Worm (Caenorhabditis elegans) whole organism, L3 larva: ENCODE results near the gene fbxc-36.
"Not testable (repeated sequence)": the region's sequence is repeated elsewhere in the genome, so short reads cannot be mapped to it uniquely, and the experiment has no call there.

Experiments
- R02D3.7 ChIP-seq: fragments of 150-350 bp; optimal IDR thresholded peaks from 2 replicates; lab custom pipeline; 2014; ENCODE audit warnings: missing biosample characterization, missing genetic modification characterization
- ZK546.5 ChIP-seq: sonication (generic microtip); optimal IDR thresholded peaks from 2 replicates; lab custom pipeline; 2017; ENCODE audit warnings: missing biosample characterization, missing genetic modification characterization
- ceh-28 ChIP-seq: fragments of 150-350 bp; optimal IDR thresholded peaks from 2 replicates; lab custom pipeline; 2014; ENCODE audit warnings: missing biosample characterization, missing genetic modification reagents, missing genetic modification characterization
- ceh-82 ChIP-seq: fragments of 150-350 bp; optimal IDR thresholded peaks from 2 replicates; lab custom pipeline; 2014; ENCODE audit warnings: missing biosample characterization, missing genetic modification characterization
- ceh-9 ChIP-seq: sonication (generic microtip); optimal IDR thresholded peaks from 2 replicates; lab custom pipeline; 2018; ENCODE audit warnings: missing biosample characterization, missing genetic modification characterization
- daf-12 ChIP-seq: fragments of 150-350 bp; optimal IDR thresholded peaks from 2 replicates; lab custom pipeline; 2014; ENCODE audit warnings: missing biosample characterization, missing genetic modification reagents, missing genetic modification characterization
- egl-27 ChIP-seq: sonication (generic microtip); optimal IDR thresholded peaks from 4 replicates; lab custom pipeline; 2017; ENCODE audit warnings: missing biosample characterization, missing genetic modification reagents, missing genetic modification characterization
- egl-5 ChIP-seq: fragments of 150-350 bp; optimal IDR thresholded peaks from 2 replicates; lab custom pipeline; 2017; ENCODE audit warnings: missing biosample characterization, missing genetic modification reagents, missing genetic modification characterization, inconsistent platforms
- elt-2 ChIP-seq: sonication (generic microtip); optimal IDR thresholded peaks from 2 replicates; lab custom pipeline; 2016; ENCODE audit warnings: missing genetic modification reagents, mild to moderate bottlenecking, missing genetic modification characterization, missing compliant biosample characterization
- elt-3 ChIP-seq, 3 experiments: fragments of 150-350 bp in 1 of 3; sonication (generic microtip) in 2 of 3; optimal IDR thresholded peaks; 2 replicates in 2 of 3; 4 replicates in 1 of 3; lab custom pipeline; 2014 to 2017; ENCODE audit warnings: missing biosample characterization in 3 of 3, missing genetic modification characterization in 3 of 3
- eor-1 ChIP-seq, 2 experiments: fragments of 150-350 bp; optimal IDR thresholded peaks; 2 replicates each; lab custom pipeline; 2014 to 2018; ENCODE audit warnings: missing biosample characterization in 2 of 2, missing genetic modification characterization in 2 of 2
- fkh-10 ChIP-seq: sonication (generic microtip); optimal IDR thresholded peaks from 2 replicates; lab custom pipeline; 2017; ENCODE audit warnings: missing biosample characterization, missing genetic modification reagents, missing genetic modification characterization
- hmg-11 ChIP-seq: sonication (generic microtip); optimal IDR thresholded peaks from 2 replicates; lab custom pipeline; 2016; ENCODE audit warnings: missing genetic modification characterization, missing compliant biosample characterization
- jun-1 ChIP-seq: fragments of 150-350 bp; optimal IDR thresholded peaks from 2 replicates; lab custom pipeline; 2014; ENCODE audit warnings: missing biosample characterization, missing genetic modification reagents, missing genetic modification characterization
- lin-15B ChIP-seq: fragments of 150-350 bp; optimal IDR thresholded peaks from 2 replicates; lab custom pipeline; 2014; ENCODE audit warnings: missing biosample characterization, missing genetic modification characterization
- lsy-12 ChIP-seq: sonication (generic microtip); optimal IDR thresholded peaks from 2 replicates; lab custom pipeline; 2016; ENCODE audit warnings: mild to moderate bottlenecking, missing genetic modification characterization, missing compliant biosample characterization
- nfya-1 ChIP-seq: sonication (generic microtip); optimal IDR thresholded peaks from 2 replicates; lab custom pipeline; 2017; ENCODE audit warnings: missing genetic modification characterization, mild to moderate bottlenecking, missing compliant biosample characterization, antibody characterized with exemption, moderate library complexity; ENCODE audit not compliant: insufficient read depth
- nhr-11 ChIP-seq: fragments of 150-350 bp; optimal IDR thresholded peaks from 2 replicates; lab custom pipeline; 2014; ENCODE audit warnings: missing biosample characterization, missing genetic modification characterization
- nhr-12 ChIP-seq: fragments of 150-350 bp; optimal IDR thresholded peaks from 2 replicates; lab custom pipeline; 2014; ENCODE audit warnings: missing biosample characterization, missing genetic modification characterization
- nhr-23 ChIP-seq: fragments of 150-350 bp; optimal IDR thresholded peaks from 2 replicates; lab custom pipeline; 2014; ENCODE audit warnings: missing biosample characterization, missing genetic modification reagents, missing genetic modification characterization
- nhr-237 ChIP-seq: fragments of 150-350 bp; optimal IDR thresholded peaks from 2 replicates; lab custom pipeline; 2014; ENCODE audit warnings: missing biosample characterization, missing genetic modification characterization
- nhr-43 ChIP-seq: sonication (generic microtip); optimal IDR thresholded peaks from 2 replicates; lab custom pipeline; 2016; ENCODE audit warnings: mild to moderate bottlenecking, missing genetic modification characterization, missing compliant biosample characterization; ENCODE audit not compliant: poor library complexity, severe bottlenecking
- nhr-67 ChIP-seq: fragments of 150-350 bp; optimal IDR thresholded peaks from 2 replicates; lab custom pipeline; 2014; ENCODE audit warnings: missing biosample characterization, missing genetic modification characterization
- nhr-76 ChIP-seq: fragments of 150-350 bp; sonication (generic microtip); optimal IDR thresholded peaks from 5 replicates; lab custom pipeline; 2014; ENCODE audit warnings: missing biosample characterization, missing genetic modification characterization
- pha-4 ChIP-seq: fragments of 150-350 bp; optimal IDR thresholded peaks from 2 replicates; lab custom pipeline; 2014; ENCODE audit warnings: missing biosample characterization, missing genetic modification reagents, missing genetic modification characterization
- pqm-1 ChIP-seq: fragments of 150-350 bp; optimal IDR thresholded peaks from 2 replicates; lab custom pipeline; 2017; ENCODE audit warnings: missing biosample characterization, missing genetic modification characterization, inconsistent platforms
- skn-1 ChIP-seq: fragments of 150-350 bp; optimal IDR thresholded peaks from 2 replicates; lab custom pipeline; 2014; ENCODE audit warnings: missing biosample characterization, missing genetic modification characterization
- snpc-4 ChIP-seq: fragments of 150-350 bp; optimal IDR thresholded peaks from 2 replicates; lab custom pipeline; 2014; ENCODE audit warnings: missing biosample characterization, missing genetic modification characterization
- tbx-2 ChIP-seq: sonication (generic microtip); optimal IDR thresholded peaks from 2 replicates; lab custom pipeline; 2016; ENCODE audit warnings: mild to moderate bottlenecking, missing genetic modification characterization, missing compliant biosample characterization
- unc-39 ChIP-seq: sonication (generic microtip); optimal IDR thresholded peaks from 4 replicates; lab custom pipeline; 2017; ENCODE audit warnings: missing biosample characterization, missing genetic modification characterization
- unc-62 ChIP-seq: fragments of 150-350 bp; sonication (generic microtip); optimal IDR thresholded peaks from 4 replicates; lab custom pipeline; 2014; ENCODE audit warnings: missing biosample characterization, missing genetic modification reagents, missing genetic modification characterization
- zag-1 ChIP-seq: fragments of 150-350 bp; optimal IDR thresholded peaks from 2 replicates; lab custom pipeline; 2014; ENCODE audit warnings: missing biosample characterization, missing genetic modification characterization
- ztf-4 ChIP-seq: fragments of 150-350 bp; optimal IDR thresholded peaks from 2 replicates; lab custom pipeline; 2014; ENCODE audit warnings: missing biosample characterization, missing genetic modification characterization

The fbxc-36 gene

DNA sequence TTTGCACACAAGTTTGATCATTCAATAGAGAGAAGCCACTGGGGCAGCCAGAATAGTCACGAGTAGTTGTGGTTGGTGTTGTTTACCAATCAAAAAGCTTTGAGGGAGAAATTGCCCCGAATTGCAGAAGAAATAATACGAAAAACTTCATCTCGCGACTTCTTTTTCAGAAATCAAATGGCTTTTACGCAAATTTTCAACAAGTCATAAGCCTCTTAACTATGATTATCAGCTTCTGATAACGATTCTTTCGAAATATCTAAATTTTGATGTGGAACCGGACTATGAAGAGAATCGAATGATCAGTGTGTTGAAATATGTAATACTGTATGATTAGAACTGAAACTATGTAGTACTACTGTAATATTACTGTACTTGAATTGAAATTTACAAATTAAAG is 20.5 kb upstream of the fbxc-36 start:
- TF ChIP-seq unc-39 (tag; lab: Kevin White, UChicago) (no peak), elt-2 (peak; percentile 52), tbx-2 (tag; lab: Kevin White, UChicago) (no peak)
- TF ChIP-seq, all 47 proteins: peak for 1

DNA sequence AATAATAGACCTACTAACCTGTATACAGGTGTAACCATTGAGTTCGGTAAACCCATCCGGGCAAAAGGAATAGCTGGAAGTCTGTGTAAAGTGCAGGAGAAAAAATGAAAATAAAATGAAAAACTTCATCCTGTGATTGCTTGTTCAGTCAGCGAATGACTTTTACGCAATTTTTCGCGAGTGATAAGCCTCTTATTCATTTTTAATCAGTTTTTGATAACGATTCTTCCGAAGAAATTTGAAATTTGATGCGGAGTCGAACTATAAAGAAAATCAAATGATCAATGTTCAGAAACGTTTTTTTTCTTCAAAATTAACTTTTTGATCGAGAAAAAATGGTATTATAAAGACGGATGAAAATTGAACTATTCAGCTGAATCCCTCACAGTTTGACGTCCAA is 18.0 kb upstream of the fbxc-36 start:
- TF ChIP-seq elt-2 (peak; percentile 84), elt-3 (tag; optimal IDR thresholded peaks at IDR 0.05; lab: Kevin White, UChicago) (no peak), pqm-1 (tag; lab: Kevin White, UChicago) (peak; percentile 39)

DNA sequence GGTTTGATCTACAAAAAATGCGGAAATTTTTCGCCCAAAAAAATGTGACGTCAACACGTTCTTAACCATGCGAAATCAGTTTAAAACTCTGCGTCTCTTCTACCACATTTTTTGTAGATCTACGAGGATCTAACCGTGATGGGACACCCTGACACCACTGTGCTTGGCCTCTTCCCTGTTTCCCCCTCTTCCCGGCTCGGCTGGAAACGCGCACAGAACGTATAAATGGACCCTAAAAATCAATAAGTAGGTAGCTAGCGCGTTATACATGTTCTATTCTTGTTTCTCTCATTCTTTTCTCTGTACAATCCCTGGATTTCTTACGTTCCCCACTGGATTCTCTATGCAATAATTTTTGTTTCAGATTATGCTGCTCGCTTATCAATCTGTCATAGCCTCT is 17.3 kb upstream of the fbxc-36 start, which contains the start of gene fbxc-28:
fbxc-28 (plus strand) TSS at position 301 of the 400 bp plus-strand sequence.
- no peak for TF ChIP-seq nhr-237
- TF ChIP-seq nhr-43 (tag; lab: Kevin White, UChicago) = no peak
- TF ChIP-seq lsy-12 (tag; lab: Kevin White, UChicago) = no peak
- no peak for TF ChIP-seq eor-1 (tag; optimal IDR thresholded peaks at IDR 0.05; lab: Kevin White, UChicago)
- TF ChIP-seq elt-3 (tag; optimal IDR thresholded peaks at IDR 0.05; lab: Kevin White, UChicago) = no peak
- no peak for TF ChIP-seq ZK546.5
- TF ChIP-seq hmg-11 (tag; lab: Kevin White, UChicago) = no peak
- no peak for TF ChIP-seq jun-1 (tag; lab: Kevin White, UChicago)
- no peak for TF ChIP-seq ceh-9 (tag; lab: Kevin White, UChicago)
- no peak for TF ChIP-seq ceh-28 (tag; lab: Kevin White, UChicago)
- TF ChIP-seq daf-12 (tag; lab: Kevin White, UChicago) = no peak
- no peak for TF ChIP-seq egl-27 (tag; lab: Kevin White, UChicago)
- no peak for TF ChIP-seq nhr-67 (tag; lab: Kevin White, UChicago)
- TF ChIP-seq nhr-23 = no peak
- TF ChIP-seq ztf-4 (tag; lab: Kevin White, UChicago) = no peak
- no peak for TF ChIP-seq unc-62
- no peak for TF ChIP-seq nhr-76 (tag; lab: Kevin White, UChicago)
- no peak for TF ChIP-seq lin-15B
- TF ChIP-seq nhr-12 (tag; lab: Kevin White, UChicago) = no peak
- TF ChIP-seq tbx-2 (tag; lab: Kevin White, UChicago) = no peak

DNA sequence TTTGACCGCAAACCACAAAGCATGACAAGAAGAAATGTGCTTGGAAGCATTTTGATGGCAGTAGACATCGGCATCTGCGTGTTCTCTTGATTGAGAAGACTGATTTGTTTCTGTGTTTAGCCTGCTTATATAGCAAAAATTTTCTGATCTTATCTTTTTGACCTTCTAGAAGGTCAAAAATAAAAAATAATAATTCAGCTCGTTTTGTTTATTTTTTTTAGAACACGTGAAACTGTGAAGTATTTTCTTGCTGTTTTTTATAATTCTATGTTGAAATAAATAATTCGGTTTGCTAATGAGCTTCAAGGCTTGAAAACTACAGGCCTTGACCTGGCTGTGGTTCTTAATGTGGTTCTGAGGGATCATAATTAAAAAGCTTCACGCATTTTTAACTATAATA is 13.5 kb upstream of the fbxc-36 start, which contains the start of gene R07C3.13:
R07C3.13 (minus strand) TSS at position 101 of the 400 bp plus-strand sequence.
- TF ChIP-seq ztf-4 (tag; lab: Kevin White, UChicago) = no peak
- TF ChIP-seq pha-4 = no peak
- TF ChIP-seq nhr-11 (tag; lab: Kevin White, UChicago) = no peak
- TF ChIP-seq ceh-28 (tag; lab: Kevin White, UChicago) = no peak
- no peak for TF ChIP-seq ceh-82 (tag; lab: Kevin White, UChicago)

DNA sequence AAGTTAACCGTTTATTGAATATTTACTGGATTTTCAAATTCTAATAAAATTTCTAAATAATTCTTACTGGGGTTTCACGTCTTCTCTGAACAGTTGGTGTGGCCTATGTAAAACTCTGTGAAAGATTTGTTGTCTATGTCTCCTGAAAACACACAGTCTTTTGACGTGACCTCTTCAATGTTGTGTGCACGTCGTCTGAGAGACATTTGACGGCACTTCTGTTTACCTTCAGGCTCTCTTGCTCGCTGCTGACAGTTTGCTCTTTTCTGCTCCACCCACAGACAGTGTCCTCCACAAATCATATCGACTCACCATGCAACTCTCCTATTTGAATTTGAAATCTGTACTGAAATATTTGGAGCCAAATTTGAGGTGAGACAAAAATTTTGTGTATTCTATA is 9.9 kb upstream of the fbxc-36 start, which contains the start of gene fbxc-34:
fbxc-34 (plus strand) TSS at position 301 of the 400 bp plus-strand sequence.
- not testable (repeated sequence) for TF ChIP-seq zag-1, nhr-43, ceh-82 (tag; lab: Kevin White, UChicago)
- TF ChIP-seq, all 47 proteins: peak for 0; not testable (repeated sequence) for 47

DNA sequence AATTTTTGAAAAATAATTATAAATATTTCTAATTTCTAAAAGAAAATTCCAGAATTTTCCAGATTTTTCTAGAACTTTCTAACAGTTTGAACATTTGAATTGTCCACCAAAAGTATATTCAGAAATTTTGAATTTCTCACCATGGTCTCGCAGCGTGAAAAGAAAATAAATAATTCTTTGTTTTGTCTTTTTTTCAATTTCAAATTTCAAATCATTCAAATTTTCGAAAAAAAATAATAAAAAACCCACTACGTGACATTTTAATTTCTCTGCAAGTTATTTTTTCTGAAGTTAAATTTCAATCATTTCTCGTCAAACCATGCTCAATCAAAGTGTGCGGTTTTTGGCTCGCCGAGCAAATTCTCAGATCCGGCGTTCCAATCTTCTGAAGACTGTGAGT is 8.1 kb upstream of the fbxc-36 start, which contains the start of gene acs-15:
acs-15 (plus strand) TSS at position 301 of the 400 bp plus-strand sequence.
- TF ChIP-seq ceh-82 (tag; lab: Kevin White, UChicago) (no peak), skn-1 (tag; lab: Kevin White, UChicago) (no peak), nhr-237 (no peak), pha-4 (no peak), R02D3.7 (tag; lab: Kevin White, UChicago) (no peak), pqm-1 (tag; lab: Kevin White, UChicago) (no peak), egl-5 (no peak), jun-1 (tag; lab: Kevin White, UChicago) (no peak), fkh-10 (GFP tag; lab: Kevin White, UChicago) (no peak), elt-2 (no peak), ceh-9 (tag; lab: Kevin White, UChicago) (no peak), nhr-67 (tag; lab: Kevin White, UChicago) (no peak), nfya-1 (no peak), unc-62 (no peak), snpc-4 (tag; lab: Kevin White, UChicago) (no peak)
